Fruit fly (Drosophila melanogaster): ENCODE measurements around the gene CG33124.

Gene CG33124

DNA sequence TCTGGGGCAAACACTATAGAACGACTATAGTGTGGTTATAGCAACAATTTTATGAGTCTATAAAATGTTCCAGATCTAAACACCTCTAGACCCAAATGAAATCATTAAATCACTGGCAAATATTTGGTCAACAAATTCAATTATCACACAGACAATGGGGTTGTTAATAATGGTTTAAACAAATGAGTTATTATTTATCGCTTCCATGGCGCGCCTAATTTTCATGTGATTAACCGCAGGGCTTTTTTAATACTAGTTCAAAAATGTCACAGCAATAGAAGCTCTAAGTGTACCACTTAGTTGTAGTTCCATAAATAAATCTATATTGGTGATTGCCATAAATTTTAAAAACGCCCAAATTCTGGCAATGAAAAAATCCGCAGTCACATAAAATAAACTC, at the start of gene CG33124:
TSS of gene CG33124 (minus strand) at position 101 of the 400 bp plus-strand sequence.
- no peak for TF ChIP-seq Clk (GFP tag; optimal IDR thresholded peaks at IDR 0.05)
- TF ChIP-seq bab1 (GFP tag; optimal IDR thresholded peaks at IDR 0.05) = no peak
- no peak for TF ChIP-seq CG7101 (tag; optimal IDR thresholded peaks at IDR 0.05)

DNA sequence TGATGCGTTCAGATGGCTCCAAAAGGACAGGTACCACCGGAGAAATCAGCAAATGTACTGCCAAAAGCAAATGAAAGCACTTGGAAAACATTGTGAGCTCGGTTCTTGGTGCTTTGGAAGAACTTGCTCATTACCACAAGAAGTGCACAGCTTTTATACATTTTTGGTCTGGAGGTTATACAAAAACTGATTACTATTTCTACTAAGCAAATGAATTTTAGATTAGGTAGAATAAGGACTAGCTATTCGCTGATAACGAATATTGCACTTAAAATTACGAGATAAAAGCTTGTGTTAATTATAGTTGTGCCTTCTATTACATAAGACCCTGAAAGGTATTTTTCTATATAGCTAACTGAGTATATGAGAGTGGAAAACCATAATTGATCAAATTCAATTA, 46.0 kb upstream of the CG33124 start, which contains the start of gene Send1:
TSS of gene Send1 (minus strand) at position 101 of the 400 bp plus-strand sequence.
- no peak for TF ChIP-seq CG7045 (GFP tag; optimal IDR thresholded peaks at IDR 0.05)
- no peak for TF ChIP-seq CG14711 (tag; optimal IDR thresholded peaks at IDR 0.05)
- TF ChIP-seq bab1 (GFP tag; optimal IDR thresholded peaks at IDR 0.05) = no peak
- no peak for TF ChIP-seq CG12768 (GFP tag; optimal IDR thresholded peaks at IDR 0.05)
- no peak for TF ChIP-seq ovo (GFP tag; optimal IDR thresholded peaks at IDR 0.05)
- TF ChIP-seq cic (GFP tag; optimal IDR thresholded peaks at IDR 0.05) = no peak
- TF ChIP-seq cnc (optimal IDR thresholded peaks at IDR 0.05) = no peak
- TF ChIP-seq CG7101 (tag; optimal IDR thresholded peaks at IDR 0.05) = no peak
- no peak for TF ChIP-seq CG11617 (GFP tag; optimal IDR thresholded peaks at IDR 0.05)
- TF ChIP-seq pad (GFP tag; optimal IDR thresholded peaks at IDR 0.05) = no peak
- no peak for TF ChIP-seq CG5204 (GFP tag; optimal IDR thresholded peaks at IDR 0.05)
- no peak for TF ChIP-seq Hr96 (GFP tag; optimal IDR thresholded peaks at IDR 0.05)

DNA sequence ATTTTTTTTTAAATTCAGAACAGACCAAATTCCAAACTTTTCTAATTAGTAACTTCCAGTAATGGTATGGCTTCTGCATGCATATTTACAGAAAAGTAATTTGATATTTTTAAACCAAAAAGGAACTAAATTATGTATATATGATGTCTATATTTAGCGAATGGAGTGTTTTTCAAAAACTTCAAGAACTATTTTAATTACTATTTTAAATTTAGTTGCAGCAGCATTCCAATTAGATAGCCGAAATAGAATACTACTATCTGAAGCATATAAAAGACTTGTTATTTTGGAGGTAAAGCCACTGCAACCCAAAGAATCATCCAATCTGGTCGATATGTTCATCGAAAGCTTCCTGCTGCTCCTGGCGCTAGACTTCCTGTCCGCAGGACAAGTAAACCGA, 43.8 kb upstream of the CG33124 start, which contains the start of gene CG17234:
TSS of gene CG17234 (plus strand) at position 301 of the 400 bp plus-strand sequence.
- no peak for TF ChIP-seq toe (GFP tag; optimal IDR thresholded peaks at IDR 0.05)
- TF ChIP-seq CG1620 (GFP tag; optimal IDR thresholded peaks at IDR 0.05) = no peak
- no peak for TF ChIP-seq bab1 (GFP tag; optimal IDR thresholded peaks at IDR 0.05)
- TF ChIP-seq Clk (GFP tag; optimal IDR thresholded peaks at IDR 0.05) = no peak
- no peak for TF ChIP-seq CG7101 (tag; optimal IDR thresholded peaks at IDR 0.05)
- TF ChIP-seq CG5204 (GFP tag; optimal IDR thresholded peaks at IDR 0.05) = no peak
- TF ChIP-seq ovo (GFP tag; optimal IDR thresholded peaks at IDR 0.05) = no peak
- TF ChIP-seq cnc (optimal IDR thresholded peaks at IDR 0.05) = no peak

DNA sequence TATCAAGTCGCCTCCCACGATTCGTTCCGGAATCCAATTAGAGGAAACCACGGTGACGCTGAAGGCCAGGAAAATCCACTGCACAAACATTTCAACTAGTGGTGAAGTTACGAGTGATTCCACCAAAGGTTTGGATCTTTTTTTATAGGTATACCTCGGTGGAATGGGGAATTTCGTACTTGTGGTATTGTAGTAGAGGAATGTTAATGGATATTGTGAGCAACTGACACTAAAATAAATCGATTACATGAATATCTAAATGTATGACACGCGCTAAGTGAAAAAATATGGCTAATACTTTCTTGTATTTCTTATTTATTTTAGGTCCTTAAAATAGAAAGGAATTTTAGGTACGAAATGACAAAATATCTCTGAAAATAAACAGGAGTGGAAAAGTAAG, 43.3 kb upstream of the CG33124 start, which contains the start of gene CG17239:
TSS of gene CG17239 (minus strand) at position 101 of the 400 bp plus-strand sequence.
- no peak for TF ChIP-seq pad (GFP tag; optimal IDR thresholded peaks at IDR 0.05)
- no peak for TF ChIP-seq CG11617 (GFP tag; optimal IDR thresholded peaks at IDR 0.05)
- TF ChIP-seq CG1620 (GFP tag; optimal IDR thresholded peaks at IDR 0.05) = no peak
- no peak for TF ChIP-seq cnc (optimal IDR thresholded peaks at IDR 0.05)
- TF ChIP-seq Hr96 (GFP tag; optimal IDR thresholded peaks at IDR 0.05) = no peak
- TF ChIP-seq Crg-1 (GFP tag; optimal IDR thresholded peaks at IDR 0.05) = no peak
- TF ChIP-seq kay (GFP tag; ENCODE audit: borderline replicate concordance) = no peak
- TF ChIP-seq CG14711 (tag; optimal IDR thresholded peaks at IDR 0.05) = no peak
- TF ChIP-seq Mnt (GFP tag; optimal IDR thresholded peaks at IDR 0.05) = no peak
- TF ChIP-seq Clk (GFP tag; optimal IDR thresholded peaks at IDR 0.05) = no peak
- TF ChIP-seq CG7045 (GFP tag; optimal IDR thresholded peaks at IDR 0.05) = no peak
- no peak for TF ChIP-seq CG7101 (tag; optimal IDR thresholded peaks at IDR 0.05)
- no peak for TF ChIP-seq CG33017 (tag; optimal IDR thresholded peaks at IDR 0.05)
- TF ChIP-seq CG12768 (GFP tag; optimal IDR thresholded peaks at IDR 0.05) = no peak
- no peak for TF ChIP-seq tj (GFP tag; optimal IDR thresholded peaks at IDR 0.05)
- TF ChIP-seq bab1 (GFP tag; optimal IDR thresholded peaks at IDR 0.05) = no peak
- TF ChIP-seq CG5204 (GFP tag; optimal IDR thresholded peaks at IDR 0.05) = no peak
- TF ChIP-seq cic (GFP tag; optimal IDR thresholded peaks at IDR 0.05) = no peak

DNA sequence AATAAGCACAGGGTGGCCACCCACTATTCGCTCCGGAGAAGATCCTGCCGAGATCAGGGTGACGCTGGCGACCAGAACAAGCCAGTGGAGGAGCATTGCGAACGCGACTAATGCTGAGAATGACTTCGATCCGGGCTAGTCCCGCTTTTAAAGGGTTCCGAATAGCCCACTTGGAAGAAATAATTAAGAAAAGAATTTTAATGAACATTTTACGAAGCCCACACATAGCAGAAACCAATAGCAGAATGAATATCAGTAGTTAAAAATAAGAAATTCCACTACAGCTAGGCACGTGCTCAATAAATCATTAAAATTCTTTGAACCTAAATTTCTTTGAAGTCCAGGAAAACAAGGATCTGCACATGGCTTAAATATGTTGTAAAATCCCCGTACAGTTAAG, 42.3 kb upstream of the CG33124 start, which contains the start of gene Ser12:
TSS of gene Ser12 (minus strand) at position 101 of the 400 bp plus-strand sequence.
- no peak for TF ChIP-seq toe (GFP tag; optimal IDR thresholded peaks at IDR 0.05)
- TF ChIP-seq ovo (GFP tag; optimal IDR thresholded peaks at IDR 0.05) = no peak
- TF ChIP-seq Mnt (GFP tag; optimal IDR thresholded peaks at IDR 0.05) = no peak
- no peak for TF ChIP-seq CG12768 (GFP tag; optimal IDR thresholded peaks at IDR 0.05)
- no peak for TF ChIP-seq tj (GFP tag; optimal IDR thresholded peaks at IDR 0.05)
- no peak for TF ChIP-seq Clk (GFP tag; optimal IDR thresholded peaks at IDR 0.05)
- TF ChIP-seq Hr96 (GFP tag; optimal IDR thresholded peaks at IDR 0.05) = no peak
- TF ChIP-seq CG7045 (GFP tag; optimal IDR thresholded peaks at IDR 0.05) = no peak
- no peak for TF ChIP-seq CG7101 (tag; optimal IDR thresholded peaks at IDR 0.05)

DNA sequence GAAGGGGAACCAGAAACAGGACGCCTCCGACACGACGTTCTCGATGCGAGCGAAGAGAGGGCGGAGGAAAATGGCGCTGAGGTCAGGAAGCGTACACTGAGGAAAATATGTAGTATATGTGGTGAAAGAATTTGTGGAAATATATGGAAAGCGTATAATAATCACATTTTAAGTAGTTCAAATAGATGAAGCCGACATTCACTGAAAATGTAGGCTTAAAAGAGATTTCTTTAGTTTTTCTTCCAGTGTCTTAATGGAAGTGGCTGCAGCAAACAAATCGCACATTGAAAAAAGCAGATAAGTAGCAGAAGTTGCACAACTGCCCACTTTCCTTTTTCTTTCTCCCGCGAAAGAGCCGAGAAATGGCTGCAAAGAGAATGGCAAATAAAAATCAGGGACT, 40.7 kb upstream of the CG33124 start:
- no peak for TF ChIP-seq cnc (optimal IDR thresholded peaks at IDR 0.05)
- TF ChIP-seq Crg-1 (GFP tag; optimal IDR thresholded peaks at IDR 0.05) = no peak
- no peak for TF ChIP-seq CG33017 (tag; optimal IDR thresholded peaks at IDR 0.05)
- no peak for TF ChIP-seq tj (GFP tag; optimal IDR thresholded peaks at IDR 0.05)
- TF ChIP-seq ovo (GFP tag; optimal IDR thresholded peaks at IDR 0.05) = no peak
- TF ChIP-seq bab1 (GFP tag; optimal IDR thresholded peaks at IDR 0.05) = no peak
- TF ChIP-seq CG12768 (GFP tag; optimal IDR thresholded peaks at IDR 0.05) = no peak
- no peak for TF ChIP-seq Hr96 (GFP tag; optimal IDR thresholded peaks at IDR 0.05)
- no peak for TF ChIP-seq CG11617 (GFP tag; optimal IDR thresholded peaks at IDR 0.05)
- no peak for TF ChIP-seq cic (GFP tag; optimal IDR thresholded peaks at IDR 0.05)

DNA sequence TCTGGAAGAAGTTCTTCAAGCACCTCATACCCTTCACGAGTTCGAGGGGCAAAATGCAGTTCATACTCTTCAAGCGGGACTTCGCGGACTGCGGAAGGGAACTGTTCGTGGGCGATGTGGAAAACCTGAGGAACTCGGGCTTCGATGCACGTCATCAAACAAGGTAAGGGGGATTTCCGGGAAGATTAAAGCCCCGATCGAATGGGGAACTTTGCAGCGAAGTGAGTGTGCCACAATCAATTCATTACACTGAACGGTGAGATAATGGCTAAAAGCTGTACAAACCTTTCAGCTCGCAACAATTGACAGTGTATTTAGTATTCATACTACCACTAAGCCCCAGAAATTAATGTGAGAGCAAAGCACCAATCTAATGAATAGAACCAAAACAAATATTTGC, 33.9 kb upstream of the CG33124 start:
- TF ChIP-seq CG14711 (tag; optimal IDR thresholded peaks at IDR 0.05) = no peak

DNA sequence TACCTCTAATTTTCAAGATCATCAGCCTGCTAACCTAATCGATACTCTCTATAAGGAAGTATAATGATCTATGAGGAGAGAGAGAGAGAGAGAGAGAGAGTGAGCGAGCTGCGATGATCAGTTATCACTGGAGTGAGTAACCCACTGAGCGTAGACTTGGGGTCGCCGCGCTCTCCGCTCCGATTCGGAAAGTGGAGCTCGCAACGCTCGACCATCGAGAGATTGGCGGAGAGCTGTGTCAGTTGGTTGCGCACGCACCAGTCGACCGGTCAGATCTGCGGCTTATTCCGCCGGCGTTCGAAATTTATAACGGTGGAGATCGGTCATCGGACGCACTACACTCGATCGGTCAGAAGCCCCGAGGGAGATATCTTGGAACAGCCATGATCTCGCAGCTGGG, 33.2 kb upstream of the CG33124 start, which contains the start of gene CG4267:
TSS of gene CG4267 (plus strand) at position 240 of the 400 bp plus-strand sequence.
- TF ChIP-seq Clk (GFP tag; optimal IDR thresholded peaks at IDR 0.05) = no peak
- peak; percentile 27 for TF ChIP-seq ovo (GFP tag; optimal IDR thresholded peaks at IDR 0.05)
- no peak for TF ChIP-seq CG14711 (tag; optimal IDR thresholded peaks at IDR 0.05)
